Worm (Caenorhabditis elegans): Measurements from ENCODE around the gene F27E5.8.

Gene F27E5.8

DNA sequence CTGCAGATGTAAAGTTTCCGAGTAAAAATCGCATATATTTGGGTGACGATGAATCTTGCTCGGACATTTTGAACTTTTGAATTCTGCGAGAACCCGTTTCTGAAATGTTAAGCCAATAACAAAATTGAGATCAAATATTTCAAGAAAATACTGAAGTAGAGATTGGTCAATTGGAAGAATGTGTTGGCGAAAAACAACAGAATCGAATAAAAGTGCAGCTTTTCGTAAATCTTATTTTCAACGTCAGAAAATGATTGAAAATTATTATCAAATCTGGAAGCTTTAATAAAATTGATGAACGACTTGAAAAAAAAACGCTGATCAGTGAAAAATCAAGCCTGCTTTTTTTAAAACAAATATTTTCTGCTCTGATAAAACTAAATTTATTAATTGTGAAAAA lies at the start of gene F27E5.8:
F27E5.8 (minus strand) TSS at position 101 of the 400 bp plus-strand sequence.
- TF ChIP-seq dao-5 (tag; optimal IDR thresholded peaks at IDR 0.05), result no peak
- no peak for TF ChIP-seq him-1 (tag; optimal IDR thresholded peaks at IDR 0.05)
- TF ChIP-seq W03F9.2 (tag; optimal IDR thresholded peaks at IDR 0.05), result no peak

DNA sequence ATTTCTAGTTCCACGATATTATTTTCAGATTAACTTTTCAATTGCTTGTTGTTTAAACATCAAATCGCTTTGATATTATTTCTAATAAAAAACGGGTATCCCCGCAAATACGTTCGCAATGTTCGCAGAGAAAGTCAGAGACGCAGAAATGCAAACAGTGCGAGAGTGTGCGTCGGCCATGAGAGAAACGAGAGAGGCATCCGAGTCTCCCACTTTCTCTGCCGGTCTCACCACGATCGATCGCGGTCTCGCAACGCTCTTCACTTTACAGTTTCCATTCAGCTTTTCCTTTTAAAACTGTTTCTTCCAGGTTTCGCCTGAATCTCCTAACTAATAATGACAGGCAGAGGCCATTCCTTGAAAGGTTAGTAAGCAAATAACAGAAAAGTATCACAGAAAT lies 47.0 kb upstream of the F27E5.8 start, which contains the start of gene F33H1.4:
F33H1.4 (plus strand) TSS at position 311 of the 400 bp plus-strand sequence.
- TF ChIP-seq him-1 (tag; optimal IDR thresholded peaks at IDR 0.05) (peak; percentile 22), dao-5 (tag; optimal IDR thresholded peaks at IDR 0.05) (no peak)

DNA sequence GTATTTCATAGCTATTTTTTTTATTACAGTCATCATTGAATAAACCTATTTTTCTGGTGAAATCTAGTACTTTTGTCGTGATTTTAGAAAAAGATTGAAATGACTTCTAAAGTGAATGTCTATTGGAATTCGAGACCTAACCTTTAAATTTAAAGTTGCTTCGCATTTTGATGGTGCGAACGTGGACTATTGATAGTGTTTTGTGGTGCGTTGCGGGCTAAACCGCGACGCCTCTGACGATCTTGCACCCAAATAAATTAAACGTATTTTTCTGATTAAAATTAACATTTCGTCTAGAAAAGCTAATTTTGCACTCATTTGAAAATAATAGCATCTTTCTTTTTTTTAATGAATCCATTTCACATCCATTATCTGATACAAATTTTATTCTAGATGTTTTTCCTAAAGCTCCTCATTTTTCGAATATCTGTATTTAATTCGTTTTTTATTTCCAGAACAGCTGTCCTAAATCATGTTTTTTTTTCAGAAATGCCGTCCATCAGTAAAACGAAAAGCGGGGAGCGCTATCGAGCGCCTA lies 45.2 kb upstream of the F27E5.8 start, which contains the start of gene wbp-11:
wbp-11 (plus strand) TSS at position 488 of the 538 bp plus-strand sequence.
- TF ChIP-seq him-1 (tag; optimal IDR thresholded peaks at IDR 0.05), result no peak
- TF ChIP-seq dao-5 (tag; optimal IDR thresholded peaks at IDR 0.05), result no peak
- no peak for TF ChIP-seq W03F9.2 (tag; optimal IDR thresholded peaks at IDR 0.05)

DNA sequence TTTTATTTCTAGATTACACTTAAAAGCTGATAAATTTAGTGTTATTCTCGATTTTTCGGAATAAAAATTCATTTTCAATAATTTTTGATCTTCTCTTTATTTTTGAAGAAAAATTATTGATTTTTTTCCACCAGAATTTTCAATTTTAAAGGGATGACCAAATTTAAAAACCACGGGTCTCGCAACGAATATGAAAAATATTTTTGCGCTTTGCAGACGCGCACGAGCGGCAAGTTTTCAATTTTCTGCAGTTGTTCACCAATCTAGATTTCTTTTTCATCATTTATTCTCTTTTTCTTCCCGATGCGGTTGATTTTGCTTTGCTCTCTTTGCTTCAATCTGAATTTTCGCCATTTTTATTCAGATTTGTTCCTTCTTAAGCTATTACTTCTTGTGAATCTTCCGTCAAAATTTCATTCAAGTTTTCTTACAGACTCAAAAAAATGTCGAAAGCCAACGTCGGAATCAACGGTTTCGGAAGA lies 43.6 kb upstream of the F27E5.8 start, which contains the start of gene gpd-4:
gpd-4 (plus strand) TSS at position 432 of the 482 bp plus-strand sequence.
- TF ChIP-seq dao-5 (tag; optimal IDR thresholded peaks at IDR 0.05) (no peak), W03F9.2 (tag; optimal IDR thresholded peaks at IDR 0.05) (no peak), him-1 (tag; optimal IDR thresholded peaks at IDR 0.05) (no peak)

DNA sequence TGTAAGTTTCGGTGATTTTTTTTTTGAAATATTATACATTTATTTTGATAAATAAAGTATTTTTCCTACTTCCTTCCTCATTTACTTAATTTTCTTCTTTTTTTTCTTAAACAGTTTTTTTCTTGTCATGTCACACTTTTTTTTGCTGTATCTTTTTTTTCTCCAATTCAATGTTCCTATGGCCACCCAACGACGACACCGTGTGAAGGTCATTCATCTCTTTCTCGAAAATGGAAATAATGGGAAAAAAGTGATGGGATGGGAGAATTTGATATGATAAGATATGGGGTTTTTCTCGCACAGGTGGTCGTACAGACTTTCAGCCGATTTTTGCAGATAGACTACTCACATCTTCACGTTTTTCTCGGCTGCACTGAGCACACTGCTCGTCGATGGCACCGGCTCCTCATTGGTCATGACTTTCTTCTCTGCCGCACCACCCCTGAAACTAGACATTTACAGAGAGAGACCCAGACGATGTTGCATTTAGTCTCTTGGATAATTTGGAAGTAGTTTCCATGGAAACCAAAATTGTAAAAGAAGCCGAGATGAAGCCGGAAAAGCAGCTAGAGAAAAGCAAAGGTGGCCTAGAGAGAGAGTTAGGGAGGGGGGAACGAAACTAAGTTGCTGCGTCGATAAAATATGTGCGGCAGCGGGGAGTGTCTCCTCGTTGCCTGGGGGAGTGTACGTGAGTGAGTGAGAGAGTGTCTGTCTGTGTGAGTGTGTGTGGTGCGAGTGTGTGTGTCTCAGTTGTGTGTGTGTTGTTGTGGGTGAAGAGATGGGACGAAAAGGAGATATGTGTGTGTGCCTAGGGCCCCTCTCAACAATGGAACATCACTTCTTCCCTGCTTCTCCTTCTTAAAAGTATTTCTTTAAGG lies 41.9 kb upstream of the F27E5.8 start, which contains the start of gene daf-19:
daf-19 (minus strand) TSS at position 442 of the 878 bp plus-strand sequence.
- TF ChIP-seq W03F9.2 (tag; optimal IDR thresholded peaks at IDR 0.05), result no peak
- no peak for TF ChIP-seq dao-5 (tag; optimal IDR thresholded peaks at IDR 0.05)
- TF ChIP-seq him-1 (tag; optimal IDR thresholded peaks at IDR 0.05), result peak; percentile 35

DNA sequence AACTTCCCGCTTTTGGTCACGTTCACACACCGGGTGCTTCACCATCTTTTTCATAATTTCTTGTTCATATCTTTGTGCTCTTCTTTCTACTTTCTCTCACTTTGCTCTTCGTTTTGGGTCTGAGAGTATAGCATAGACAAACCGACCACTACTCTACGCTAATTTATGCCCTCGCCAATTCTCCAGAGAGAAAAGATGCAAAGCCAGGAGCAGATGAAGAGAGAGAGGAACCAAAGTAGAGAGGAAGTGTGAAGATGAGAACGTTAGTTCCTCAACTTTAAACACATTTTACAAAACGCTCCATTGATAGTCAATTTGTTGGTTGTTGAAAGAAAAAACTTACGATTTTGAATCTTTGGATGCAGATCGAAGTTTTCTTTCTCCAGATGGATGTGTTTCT lies 40.4 kb upstream of the F27E5.8 start:
- TF ChIP-seq W03F9.2 (tag; optimal IDR thresholded peaks at IDR 0.05), result no peak
- TF ChIP-seq him-1 (tag; optimal IDR thresholded peaks at IDR 0.05), result no peak
- no peak for TF ChIP-seq dao-5 (tag; optimal IDR thresholded peaks at IDR 0.05)

DNA sequence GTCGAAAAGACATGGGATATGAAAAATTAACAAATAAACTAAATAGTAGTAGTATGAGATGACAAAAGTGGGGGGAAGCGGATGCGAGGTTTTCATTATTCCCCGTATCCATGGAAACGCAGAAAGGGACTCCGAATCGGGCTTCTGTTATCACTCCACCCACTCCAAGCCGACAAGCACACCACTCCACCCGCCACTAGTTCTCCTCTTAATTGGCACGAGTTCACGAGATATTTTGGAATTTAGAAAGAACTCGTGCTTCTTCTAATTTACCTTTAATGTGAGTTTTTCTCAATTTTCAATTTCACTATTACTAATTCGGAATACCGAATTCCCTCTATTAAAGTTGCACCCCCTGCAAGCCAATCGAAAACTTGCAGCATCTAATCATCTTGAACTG lies 39.1 kb upstream of the F27E5.8 start:
- no peak for TF ChIP-seq him-1 (tag; optimal IDR thresholded peaks at IDR 0.05)
- TF ChIP-seq dao-5 (tag; optimal IDR thresholded peaks at IDR 0.05), result no peak
- TF ChIP-seq W03F9.2 (tag; optimal IDR thresholded peaks at IDR 0.05), result no peak

DNA sequence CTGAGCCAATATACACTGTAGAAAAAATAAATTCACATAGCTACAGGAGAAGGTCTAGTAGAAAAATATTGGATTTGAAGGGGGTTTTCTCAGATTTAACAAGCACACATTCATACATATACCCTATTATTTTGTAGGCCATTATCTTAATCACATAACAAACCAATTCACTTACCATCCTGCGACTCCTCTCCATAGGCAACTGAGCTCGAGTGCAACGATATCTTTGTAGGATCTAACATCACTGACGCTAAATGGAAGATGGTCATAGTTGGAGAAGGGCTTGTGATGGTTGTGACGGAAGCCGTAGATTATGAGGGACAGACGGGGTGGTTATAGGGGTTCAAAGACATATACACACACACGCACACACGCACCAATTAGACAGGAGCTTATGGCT lies 36.8 kb upstream of the F27E5.8 start:
- no peak for TF ChIP-seq W03F9.2 (tag; optimal IDR thresholded peaks at IDR 0.05)
- TF ChIP-seq dao-5 (tag; optimal IDR thresholded peaks at IDR 0.05), result no peak
- no peak for TF ChIP-seq him-1 (tag; optimal IDR thresholded peaks at IDR 0.05)

DNA sequence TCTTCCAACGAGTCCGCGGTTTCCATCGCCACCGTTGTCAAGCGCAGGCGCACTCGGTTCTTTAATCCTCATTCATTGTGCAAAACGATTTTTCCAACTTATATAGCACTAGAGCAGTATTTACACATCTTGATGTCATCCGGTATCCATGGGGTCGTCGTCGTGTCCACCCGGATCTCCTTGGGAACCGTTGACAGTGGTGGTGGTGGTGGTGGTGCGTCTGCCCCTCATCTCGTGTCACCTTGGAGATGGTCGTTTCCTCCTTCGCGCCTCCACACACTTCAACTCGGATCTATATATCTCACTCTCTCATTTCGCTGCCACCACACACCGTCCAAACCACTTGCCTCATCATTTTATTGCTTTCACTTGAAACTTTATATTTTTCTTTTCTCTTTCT lies 35.5 kb upstream of the F27E5.8 start:
- no peak for TF ChIP-seq him-1 (tag; optimal IDR thresholded peaks at IDR 0.05)
- no peak for TF ChIP-seq dao-5 (tag; optimal IDR thresholded peaks at IDR 0.05)
- TF ChIP-seq W03F9.2 (tag; optimal IDR thresholded peaks at IDR 0.05), result no peak

DNA sequence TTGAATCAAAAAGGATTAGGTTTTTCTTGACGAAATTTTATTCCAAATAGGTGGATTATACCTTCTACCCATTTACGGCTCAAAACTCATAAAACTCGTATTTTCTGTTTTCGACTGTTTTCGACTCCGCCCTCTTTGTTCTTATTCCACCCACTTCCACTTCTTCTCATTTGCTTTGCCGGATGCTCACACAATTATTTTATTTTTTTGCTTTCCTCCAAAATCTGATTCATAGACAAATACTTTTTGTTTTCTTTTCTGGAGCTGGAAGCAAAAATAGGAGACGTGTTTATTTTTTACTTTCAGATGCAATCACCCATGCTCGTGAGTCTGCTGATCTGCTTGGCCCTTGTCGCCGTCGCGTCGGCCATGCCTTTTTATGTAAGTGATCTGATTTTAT lies 27.8 kb upstream of the F27E5.8 start, which contains the start of gene nlp-63:
nlp-63 (plus strand) TSS at position 301 of the 400 bp plus-strand sequence.
- TF ChIP-seq dao-5 (tag; optimal IDR thresholded peaks at IDR 0.05), result no peak
- no peak for TF ChIP-seq him-1 (tag; optimal IDR thresholded peaks at IDR 0.05)
- TF ChIP-seq W03F9.2 (tag; optimal IDR thresholded peaks at IDR 0.05), result no peak

DNA sequence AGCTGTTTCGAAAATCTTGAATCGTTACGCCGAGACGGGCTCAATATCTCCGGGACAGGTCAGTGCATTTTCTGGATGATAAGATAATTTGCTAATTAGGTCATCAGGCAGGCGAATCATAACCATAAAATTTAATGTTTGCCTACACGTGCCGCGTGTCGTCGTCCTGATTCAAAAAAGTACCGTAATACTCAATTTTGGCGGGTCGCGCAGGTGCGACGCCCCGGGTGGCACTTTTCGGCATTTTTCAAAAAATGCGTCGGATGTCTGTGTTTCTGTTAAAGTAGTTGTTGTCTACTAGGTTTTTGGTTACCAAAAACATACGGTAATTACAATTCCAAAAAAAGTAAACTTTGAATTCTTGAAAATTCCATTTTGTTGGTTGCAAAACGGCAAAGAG lies 20.2 kb upstream of the F27E5.8 start:
- no peak for TF ChIP-seq W03F9.2 (tag; optimal IDR thresholded peaks at IDR 0.05)
- TF ChIP-seq him-1 (tag; optimal IDR thresholded peaks at IDR 0.05), result no peak
- TF ChIP-seq dao-5 (tag; optimal IDR thresholded peaks at IDR 0.05), result no peak

DNA sequence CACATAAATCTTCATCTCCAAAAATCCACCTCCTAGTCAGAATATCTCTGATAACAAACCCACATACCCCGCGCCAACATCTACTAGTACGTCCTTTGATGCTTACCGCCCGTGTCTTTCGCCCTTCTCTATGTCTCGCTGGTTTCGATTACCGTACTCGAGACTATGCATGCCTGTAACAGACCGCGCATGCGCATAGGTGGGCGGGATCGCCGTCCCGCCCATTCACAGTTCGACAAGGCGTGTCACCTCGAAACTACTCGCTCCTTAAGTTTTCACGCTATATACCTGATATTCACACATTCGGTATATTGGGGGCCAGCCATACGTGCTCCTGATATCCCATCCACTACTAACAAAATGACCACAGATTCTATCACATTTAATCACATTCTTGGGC lies 19.2 kb upstream of the F27E5.8 start, which contains the start of gene pax-3:
pax-3 (plus strand) TSS at position 83 of the 400 bp plus-strand sequence.
- TF ChIP-seq W03F9.2 (tag; optimal IDR thresholded peaks at IDR 0.05), result no peak

DNA sequence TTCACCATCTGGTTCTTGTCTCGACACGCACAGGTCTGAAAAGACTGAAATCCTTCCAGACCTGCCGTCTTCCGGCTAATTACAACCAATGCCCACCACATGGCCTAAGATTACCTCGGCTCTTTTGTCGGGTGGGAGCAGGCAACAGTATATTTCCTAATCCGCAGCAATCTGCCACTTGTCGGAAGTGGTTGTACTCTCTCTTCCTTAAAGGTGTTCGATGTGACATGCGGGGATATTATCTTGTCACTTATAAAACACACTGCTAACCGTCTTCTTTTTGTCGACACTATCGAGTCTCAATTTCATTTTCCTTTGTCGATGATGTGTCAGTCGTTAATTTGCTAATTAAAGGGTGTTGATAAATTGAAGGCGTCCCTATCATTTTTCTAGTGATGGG lies 16.8 kb upstream of the F27E5.8 start, which contains the start of gene F27E5.3:
F27E5.3 (minus strand) TSS at position 101 of the 400 bp plus-strand sequence.
- TF ChIP-seq W03F9.2 (tag; optimal IDR thresholded peaks at IDR 0.05), result no peak
- TF ChIP-seq dao-5 (tag; optimal IDR thresholded peaks at IDR 0.05), result no peak
- TF ChIP-seq him-1 (tag; optimal IDR thresholded peaks at IDR 0.05), result no peak

DNA sequence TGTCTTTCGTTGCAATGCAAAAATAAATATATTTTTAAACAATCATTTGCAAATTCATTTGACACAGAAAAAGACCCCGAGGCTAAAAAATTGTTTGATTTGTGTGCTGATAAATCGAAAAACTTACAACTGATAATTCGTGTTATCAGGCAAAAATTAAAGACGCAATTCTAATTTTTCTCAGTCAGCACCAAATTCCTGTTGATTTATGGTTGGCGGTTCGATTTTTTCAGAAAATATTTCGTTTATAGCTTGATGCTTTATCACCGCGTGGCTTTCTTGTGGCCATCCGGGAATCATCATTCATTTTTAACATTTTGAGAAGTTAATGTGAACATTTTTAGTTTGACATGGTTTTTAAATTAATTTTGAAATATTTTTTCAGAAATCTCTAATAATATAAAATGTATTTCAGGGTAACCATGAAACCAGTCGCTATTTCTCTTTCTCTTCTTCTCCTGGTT lies 11.9 kb upstream of the F27E5.8 start, which contains the start of gene asah-2:
asah-2 (plus strand) TSS at position 414 of the 464 bp plus-strand sequence.
- TF ChIP-seq him-1 (tag; optimal IDR thresholded peaks at IDR 0.05) (no peak), W03F9.2 (tag; optimal IDR thresholded peaks at IDR 0.05) (no peak), dao-5 (tag; optimal IDR thresholded peaks at IDR 0.05) (no peak)
